Fruit fly (Drosophila melanogaster): ENCODE measurements around the gene Rhau.

DNA sequence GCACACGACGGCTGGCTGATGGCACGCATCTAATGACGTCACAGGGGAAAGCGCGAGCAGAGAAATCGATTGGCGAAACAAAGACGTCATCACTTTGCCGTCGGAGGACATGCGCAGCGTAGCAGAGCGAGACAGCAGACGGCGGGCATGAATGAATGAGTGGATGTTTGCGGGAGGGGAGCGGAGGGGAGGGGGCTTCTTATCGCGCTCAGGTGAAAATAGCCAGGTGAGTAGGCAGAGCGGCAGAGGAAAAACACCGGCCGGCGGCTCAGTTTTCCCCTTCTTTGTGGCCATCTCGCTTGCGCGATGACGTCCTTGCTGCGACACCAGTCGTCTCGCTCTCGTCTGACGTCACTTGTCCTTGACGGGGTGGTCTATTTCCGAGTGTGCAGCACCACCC, 37.8 kb downstream of the Rhau start:
- TF ChIP-seq CG13204 (GFP tag; optimal IDR thresholded peaks at IDR 0.05) (no peak), fd96Ca (GFP tag; IDR thresholded peaks at IDR 0.05) (no peak), CG17806 (tag; optimal IDR thresholded peaks at IDR 0.05) (no peak), CG15710 (tag; optimal IDR thresholded peaks at IDR 0.05) (no peak), CG8159 (tag; optimal IDR thresholded peaks at IDR 0.05) (no peak), CG10348 (GFP tag; IDR thresholded peaks at IDR 0.05) (no peak), Pif1A (GFP tag; optimal IDR thresholded peaks at IDR 0.05) (no peak), gl (tag; optimal IDR thresholded peaks at IDR 0.05) (no peak), CG8301 (tag; optimal IDR thresholded peaks at IDR 0.05) (no peak), CG9948 (tag; optimal IDR thresholded peaks at IDR 0.05) (no peak), D1 (tag; optimal IDR thresholded peaks at IDR 0.05) (no peak)
